Fruit fly (Drosophila melanogaster): Measurements from ENCODE around the gene Rcd4.

Rcd4 gene

DNA sequence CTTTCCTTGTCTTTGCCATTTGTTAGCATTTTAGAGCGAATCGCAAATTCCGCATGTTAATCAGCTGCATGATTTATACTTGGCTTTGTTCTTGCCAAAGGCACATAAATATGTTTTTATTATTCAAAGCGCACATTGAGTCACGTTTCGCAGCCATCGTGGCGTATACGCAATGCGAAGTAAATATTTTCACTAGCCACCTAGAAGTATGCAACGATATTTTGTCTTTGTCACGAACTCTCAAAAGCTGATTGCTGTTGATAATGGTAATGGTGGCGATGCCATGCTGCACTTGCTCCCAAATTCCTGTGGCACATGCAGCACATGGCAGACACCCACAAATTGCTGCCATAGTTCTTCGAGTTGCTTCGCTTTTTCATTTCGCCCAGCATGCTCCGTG lies 48.0 kb upstream of the Rcd4 start:
- TF ChIP-seq CG6175 (GFP tag; IDR thresholded peaks at IDR 0.05) (peak; percentile 85; the same call in 2 of the 3 replicates), Rx (GFP tag; IDR thresholded peaks at IDR 0.05) (peak; percentile 40; the same call in 1 of the 2 replicates), CG3995 (GFP tag; optimal IDR thresholded peaks at IDR 0.05) (peak; percentile 44), CG18011 (GFP tag; optimal IDR thresholded peaks at IDR 0.05) (peak; percentile 96), Fer3 (tag; optimal IDR thresholded peaks at IDR 0.05) (no peak), repo (GFP tag; optimal IDR thresholded peaks at IDR 0.05) (peak; percentile 8), Drgx (GFP tag; IDR thresholded peaks at IDR 0.05) (0 out of 2 replicates have a peak, but pooled peaks have one; percentile 38), kni (GFP tag; optimal IDR thresholded peaks at IDR 0.05) (no peak), sens (GFP tag) (peak; percentile 81), cwo (GFP tag; optimal IDR thresholded peaks at IDR 0.05) (peak; percentile 10), CG3838 (GFP tag; optimal IDR thresholded peaks at IDR 0.05) (no peak), prd (optimal IDR thresholded peaks at IDR 0.05) (no peak), prd (GFP tag; IDR thresholded peaks at IDR 0.05) (0 out of 3 replicates have a peak, but pooled peaks have one; percentile 36), CG2889 (GFP tag; IDR thresholded peaks at IDR 0.05) (no peak), danr (GFP tag; IDR thresholded peaks at IDR 0.05) (no peak), caup (GFP tag; optimal IDR thresholded peaks at IDR 0.05; ENCODE audit: severe bottlenecking) (no peak), Xbp1 (GFP tag; optimal IDR thresholded peaks at IDR 0.05) (no peak), Poxn (GFP tag; IDR thresholded peaks at IDR 0.05) (no peak), insv (GFP tag; optimal IDR thresholded peaks at IDR 0.05) (no peak), CG4282 (GFP tag; optimal IDR thresholded peaks at IDR 0.05) (no peak), Optix (GFP tag; IDR thresholded peaks at IDR 0.05) (0 out of 3 replicates have a peak, but pooled peaks have one; percentile 24), gt (GFP tag; IDR thresholded peaks at IDR 0.05) (no peak), vvl (GFP tag; IDR thresholded peaks at IDR 0.05) (no peak; the same call in 1 of the 2 replicates), Elba2 (GFP tag; optimal IDR thresholded peaks at IDR 0.05) (no peak), Med (GFP tag) (peak; percentile 70), Usf (GFP tag; optimal IDR thresholded peaks at IDR 0.05) (no peak), CG6689 (GFP tag; IDR thresholded peaks at IDR 0.05) (0 out of 2 replicates have a peak, but pooled peaks have one; percentile 18), zfh1 (GFP tag; IDR thresholded peaks at IDR 0.05) (peak; percentile 63; the same call in 2 of the 3 replicates), CoRest (tag; optimal IDR thresholded peaks at IDR 0.05) (peak; percentile 11), gsb-n (tag; optimal IDR thresholded peaks at IDR 0.05) (no peak), CG12744 (GFP tag; optimal IDR thresholded peaks at IDR 0.05) (peak; percentile 31), HHEX (GFP tag; optimal IDR thresholded peaks at IDR 0.05) (no peak), bab2 (GFP tag; optimal IDR thresholded peaks at IDR 0.05) (no peak), CG7372 (GFP tag; IDR thresholded peaks at IDR 0.05) (peak; percentile 99), CG32532 (GFP tag; IDR thresholded peaks at IDR 0.05) (0 out of 2 replicates have a peak, but pooled peaks have one; percentile 32), CG10366 (GFP tag; IDR thresholded peaks at IDR 0.05) (peak; percentile 20; the same call in 1 of the 2 replicates), stc (GFP tag; IDR thresholded peaks at IDR 0.05) (0 out of 2 replicates have a peak, but pooled peaks have one; percentile 15), lmd (GFP tag; IDR thresholded peaks at IDR 0.05) (no peak), H2.0 (GFP tag; IDR thresholded peaks at IDR 0.05) (no peak), MBD-R2 (GFP tag; IDR thresholded peaks at IDR 0.05) (0 out of 2 replicates have a peak, but pooled peaks have one; percentile 34), CG42726 (GFP tag; IDR thresholded peaks at IDR 0.05; ENCODE audit: partially characterized antibody) (peak; percentile 63; the same call in 1 of the 2 replicates), lov (optimal IDR thresholded peaks at IDR 0.05) (no peak), lov (GFP tag; IDR thresholded peaks at IDR 0.05) (peak; percentile 66; the same call in 1 of the 3 replicates), ken (GFP tag; IDR thresholded peaks at IDR 0.05) (peak; percentile 39; the same call in 1 of the 3 replicates), jumu (GFP tag; optimal IDR thresholded peaks at IDR 0.05) (no peak), CG6272 (GFP tag; IDR thresholded peaks at IDR 0.05) (0 out of 2 replicates have a peak, but pooled peaks have one; percentile 25), lab (GFP tag; optimal IDR thresholded peaks at IDR 0.05) (no peak), CG31441 (GFP tag; IDR thresholded peaks at IDR 0.05) (no peak), CG9609 (GFP tag; optimal IDR thresholded peaks at IDR 0.05) (no peak), ara (GFP tag; IDR thresholded peaks at IDR 0.05) (peak; percentile 14; the same call in 1 of the 2 replicates), row (GFP tag; IDR thresholded peaks at IDR 0.05) (no peak), Spps (tag; optimal IDR thresholded peaks at IDR 0.05) (no peak)

All from whole organism, embryonic.